Worm (Caenorhabditis elegans) whole organism, L1 larva: ENCODE data around the gene Y4C6B.2.

Experiments
- C16A3.4 ChIP-seq: fragments of 150-350 bp; optimal IDR thresholded peaks from 2 replicates; lab custom pipeline; 2014; ENCODE audit warnings: missing biosample characterization, missing genetic modification characterization
- aly-2 ChIP-seq: fragments of 150-350 bp; optimal IDR thresholded peaks from 2 replicates; lab custom pipeline; 2014; ENCODE audit warnings: missing biosample characterization, missing genetic modification characterization
- efl-1 ChIP-seq, 4 experiments: fragments of 150-350 bp; optimal IDR thresholded peaks in 3 of 4; peaks in 1 of 4; 1 replicate in 1 of 4; 2 replicates in 3 of 4; lab custom pipeline; 2014; ENCODE audit warnings: missing biosample characterization in 2 of 4, missing genetic modification characterization in 2 of 4, missing genetic modification reagents in 2 of 4
- egl-27 ChIP-seq, 2 experiments: fragments of 150-350 bp in 1 of 2; sonication (generic microtip); optimal IDR thresholded peaks; 3 replicates each; lab custom pipeline; 2017 to 2018; ENCODE audit warnings: missing biosample characterization in 2 of 2, missing genetic modification characterization in 2 of 2, missing genetic modification reagents in 2 of 2
- elt-2 ChIP-seq: sonication (generic microtip); optimal IDR thresholded peaks from 2 replicates; lab custom pipeline; 2016; ENCODE audit warnings: missing genetic modification characterization, mild to moderate bottlenecking, inconsistent platforms, missing compliant biosample characterization, missing genetic modification reagents
- fos-1 ChIP-seq: fragments of 150-350 bp; optimal IDR thresholded peaks from 2 replicates; lab custom pipeline; 2014; ENCODE audit warnings: missing biosample characterization, missing genetic modification characterization
- nhr-237 ChIP-seq: fragments of 150-350 bp; optimal IDR thresholded peaks from 2 replicates; lab custom pipeline; 2014; ENCODE audit warnings: missing biosample characterization, missing genetic modification characterization
- nhr-76 ChIP-seq: sonication (generic microtip); optimal IDR thresholded peaks from 2 replicates; lab custom pipeline; 2017; ENCODE audit warnings: missing biosample characterization, missing genetic modification characterization
- rnt-1 ChIP-seq: sonication (generic microtip); optimal IDR thresholded peaks from 2 replicates; lab custom pipeline; 2016; ENCODE audit warnings: mild to moderate bottlenecking, missing genetic modification characterization, moderate library complexity, missing compliant biosample characterization
- sox-4 ChIP-seq: sonication (generic microtip); optimal IDR thresholded peaks from 2 replicates; lab custom pipeline; 2016; ENCODE audit warnings: missing genetic modification characterization, missing compliant biosample characterization
- vab-15 ChIP-seq: sonication (generic microtip); optimal IDR thresholded peaks from 2 replicates; lab custom pipeline; 2017; ENCODE audit warnings: missing genotype, mild to moderate bottlenecking, missing genetic modification characterization, missing compliant biosample characterization
- ztf-4 ChIP-seq: fragments of 150-350 bp; optimal IDR thresholded peaks from 2 replicates; lab custom pipeline; 2014; ENCODE audit warnings: missing biosample characterization, missing genetic modification characterization

ce11 chrIV:5354564-5354963, 15.2 kb downstream of the Y4C6B.2 start:
- TF ChIP-seq vab-15 (tag; lab: Kevin White, UChicago) (no peak), elt-2 (tag; lab: Kevin White, UChicago) (no peak), ztf-4 (tag; lab: Kevin White, UChicago) (no peak), nhr-237 (tag; lab: Kevin White, UChicago) (no peak), aly-2 (tag; lab: Kevin White, UChicago) (no peak), C16A3.4 (no peak), egl-27 (tag; optimal IDR thresholded peaks at IDR 0.05; lab: Kevin White, UChicago) (no peak), efl-1 (optimal IDR thresholded peaks at IDR 0.05; lab: Kevin White, UChicago) (no peak), efl-1 (GFP tag; optimal IDR thresholded peaks at IDR 0.05 in 1 of 2; lab: Kevin White, UChicago) (no peak), fos-1 (no peak), rnt-1 (tag; lab: Kevin White, UChicago) (no peak), nhr-76 (no peak), sox-4 (tag; lab: Kevin White, UChicago) (no peak)
